Fruit fly (Drosophila melanogaster) S2 (cell line): ENCODE measurements around the gene CG13992.

Experiments
- CG8478 ChIP-seq: fragments of >200 bp; optimal IDR thresholded peaks from 2 replicates; lab custom pipeline; 2018
- CTCF ChIP-seq, 2 experiments: fragments of >200 bp; optimal IDR thresholded peaks; 2 replicates each; lab custom pipeline; 2018

- TF ChIP-seq CTCF (optimal IDR thresholded peaks at IDR 0.05; lab: Kevin White, UChicago) (no peak), CG8478 (lab: Kevin White, UChicago) (no peak)
Observed at dm6 chr2L:5981433-5982333, 14.1 kb upstream of the CG13992 start, which contains the start of gene eIF4A.
